Worm (Caenorhabditis elegans) whole organism, L1 larva: Measurements from ENCODE around the gene npr-21.

Source experiments
- elt-2 ChIP-seq: sonication (generic microtip); optimal IDR thresholded peaks from 2 replicates; lab custom pipeline; 2016; ENCODE audit warnings: missing genetic modification characterization, mild to moderate bottlenecking, inconsistent platforms, missing compliant biosample characterization, missing genetic modification reagents
- nhr-47 ChIP-seq: sonication (generic microtip); optimal IDR thresholded peaks from 2 replicates; lab custom pipeline; 2016; ENCODE audit warnings: mild to moderate bottlenecking, missing genetic modification characterization, moderate library complexity, missing compliant biosample characterization
- unc-62 ChIP-seq: fragments of 150-350 bp; optimal IDR thresholded peaks from 2 replicates; lab custom pipeline; 2014; ENCODE audit warnings: missing biosample characterization, missing genetic modification reagents, missing genetic modification characterization

DNA sequence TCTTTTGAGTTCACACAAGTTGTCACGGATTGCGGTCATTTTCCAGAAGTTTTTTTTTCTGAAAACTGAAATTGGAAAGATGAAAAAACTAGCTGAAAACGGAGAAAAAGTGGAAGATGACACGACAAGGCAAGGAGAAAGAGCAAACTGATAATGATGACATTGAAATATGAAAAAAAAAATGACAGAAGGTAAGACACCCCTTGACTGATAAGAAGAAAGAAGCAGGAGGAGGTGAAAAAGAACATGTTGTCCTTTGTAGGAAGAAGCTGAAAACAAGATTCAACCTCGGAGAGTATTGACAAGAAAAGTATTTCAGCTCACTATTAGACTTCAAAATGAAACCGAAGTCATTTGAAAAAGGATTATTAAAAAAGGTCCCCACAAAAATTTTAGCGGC is 37.3 kb upstream of the npr-21 start, which contains the start of gene B0302.5:
- TF ChIP-seq elt-2 (peak; percentile 0), unc-62 (GFP tag; lab: Kevin White, UChicago) (no peak), nhr-47 (tag; lab: Kevin White, UChicago) (no peak)
